Worm (Caenorhabditis elegans): Measurements from ENCODE around the gene C49C3.4.

ce11 chrIV:17342667-17343066, 22.1 kb downstream of the C49C3.4 start, which contains the start of gene C49C3.21:
- TF ChIP-seq B0310.2 (tag; optimal IDR thresholded peaks at IDR 0.05), result no peak
- no peak for TF ChIP-seq ama-1 (optimal IDR thresholded peaks at IDR 0.05)
